Worm (Caenorhabditis elegans): Measurements from ENCODE around the gene srh-30.

DNA sequence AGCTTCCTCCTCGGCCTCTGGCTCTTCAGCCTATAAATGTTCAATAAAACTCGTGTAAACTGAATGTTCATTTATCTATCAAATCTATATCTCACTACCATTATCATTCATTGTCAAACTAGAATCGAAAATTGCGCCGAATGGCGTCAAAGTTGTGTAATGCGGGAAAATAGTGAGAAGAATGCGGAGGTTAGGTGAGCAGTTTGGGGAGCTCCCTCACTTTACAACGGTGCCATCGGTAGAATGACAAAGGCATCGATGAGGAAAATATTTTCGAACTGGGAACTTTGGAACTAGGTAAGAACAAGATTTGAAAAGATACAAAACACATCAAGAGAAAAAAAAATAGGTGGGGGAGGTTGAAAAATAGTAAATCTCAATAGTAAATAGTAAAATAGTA lies 4.0 kb downstream of the srh-30 start:
- TF ChIP-seq flt-1 (GFP tag; IDR thresholded peaks at IDR 0.05), result no peak
- TF ChIP-seq ceh-13 (GFP tag; optimal IDR thresholded peaks at IDR 0.05), result no peak
